Fruit fly (Drosophila melanogaster): Measurements from ENCODE around the gene Gnmt.

DNA sequence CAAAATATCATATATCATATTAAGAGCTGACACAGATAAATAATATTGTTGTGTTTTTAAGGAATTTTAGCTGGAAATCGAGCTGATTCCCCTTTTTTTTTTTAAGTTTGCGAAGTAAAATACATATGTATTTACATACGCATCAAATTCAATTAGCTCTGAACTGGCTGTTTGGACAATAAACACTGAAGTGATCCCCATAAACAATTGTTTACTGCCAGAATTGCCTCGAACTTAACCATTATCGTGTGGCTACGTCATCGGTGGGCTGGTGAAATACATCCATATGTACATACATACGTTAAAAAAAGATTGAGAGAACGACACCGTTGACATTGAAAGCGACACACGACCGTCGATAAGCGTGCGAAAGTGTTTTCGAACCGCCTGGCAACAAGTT lies 41.8 kb downstream of the Gnmt start:
- no peak for TF ChIP-seq CG8478 (optimal IDR thresholded peaks at IDR 0.05)
- TF ChIP-seq CTCF (optimal IDR thresholded peaks at IDR 0.05), result no peak

All from S2 (cell line).